Fruit fly (Drosophila melanogaster): ENCODE data around the gene qua.

DNA sequence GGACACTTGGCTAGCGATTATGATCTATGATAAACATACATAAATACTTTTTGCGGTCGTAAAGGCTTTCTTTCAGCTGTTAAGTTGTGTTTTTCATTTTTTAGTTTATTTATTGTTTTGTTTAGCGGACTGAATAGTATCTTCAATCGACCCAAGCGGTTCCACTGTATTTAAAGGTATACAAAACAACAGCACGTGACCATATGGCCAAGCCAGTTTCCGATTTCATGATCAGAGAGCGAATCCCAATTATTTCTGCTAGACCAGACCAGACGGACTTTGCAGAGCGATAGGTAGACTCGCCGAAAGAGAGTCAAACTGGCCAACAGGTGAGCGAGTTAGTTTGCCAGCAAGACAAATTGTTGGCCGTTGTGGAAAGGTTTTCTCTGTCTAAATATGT, 25.5 kb downstream of the qua start, which contains the start of gene Sgt:
- TF ChIP-seq CTCF (optimal IDR thresholded peaks at IDR 0.05) (no peak), CG8478 (optimal IDR thresholded peaks at IDR 0.05) (no peak)

Measured in S2 (cell line).